Fruit fly (Drosophila melanogaster): ENCODE data around the gene CG43618.
"Not testable (repeated sequence)": the region's sequence is repeated elsewhere in the genome, so short reads cannot be mapped to it uniquely, and the experiment has no call there.

DNA sequence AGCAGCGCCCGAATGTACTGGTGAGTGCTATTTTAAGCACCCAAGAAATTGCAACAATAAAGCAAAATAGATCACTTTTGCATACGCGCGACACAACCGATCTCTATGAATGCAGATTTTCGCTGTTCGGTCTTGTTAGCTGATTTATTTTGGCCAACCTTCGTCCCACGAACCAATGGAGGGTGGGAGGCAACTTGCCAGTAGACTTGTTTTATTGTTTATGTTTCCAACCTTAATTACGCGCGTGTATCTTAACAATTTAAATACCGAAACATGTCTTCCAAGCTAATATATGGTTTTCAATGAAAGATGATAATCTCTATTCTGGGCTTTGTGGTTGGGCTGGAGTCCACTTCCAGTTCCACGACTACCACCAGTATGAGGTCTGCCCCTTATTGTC is at the start of gene CG43618:
- TF ChIP-seq CG7045 (GFP tag; optimal IDR thresholded peaks at IDR 0.05); Mnt (GFP tag; optimal IDR thresholded peaks at IDR 0.05); kay (GFP tag; ENCODE audit: borderline replicate concordance); toe (GFP tag; optimal IDR thresholded peaks at IDR 0.05); CG1620 (GFP tag; optimal IDR thresholded peaks at IDR 0.05): not testable (repeated sequence)
